Fruit fly (Drosophila melanogaster) S2 (cell line): ENCODE measurements around the gene RpS10b.

Experiments used
- CG8478 ChIP-seq: fragments of >200 bp; optimal IDR thresholded peaks from 2 replicates; lab custom pipeline; 2018
- CTCF ChIP-seq, 2 experiments: fragments of >200 bp; optimal IDR thresholded peaks; 2 replicates each; lab custom pipeline; 2018

DNA sequence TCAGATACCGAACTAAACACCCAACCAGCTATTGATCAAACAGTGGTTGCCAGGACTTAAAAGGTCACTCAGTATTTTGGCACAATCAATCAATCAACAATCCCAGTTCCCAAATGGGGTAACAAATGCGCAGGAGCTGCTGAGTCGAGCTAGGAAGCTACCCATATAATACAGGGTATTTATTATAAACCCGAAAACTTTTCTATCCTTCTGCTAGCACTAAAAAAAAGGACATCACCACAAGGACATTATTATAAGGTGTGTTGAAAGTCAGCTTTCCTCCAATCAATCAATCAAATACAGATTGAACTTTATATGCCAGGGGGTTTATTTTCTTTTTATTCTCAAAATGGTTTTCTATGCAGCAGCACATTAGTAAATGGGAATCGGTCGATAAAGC is 23.3 kb downstream of the RpS10b start, which contains the start of gene CG14221:
- TF ChIP-seq CG8478 (lab: Kevin White, UChicago) (no peak), CTCF (optimal IDR thresholded peaks at IDR 0.05; lab: Kevin White, UChicago) (no peak)
